Worm (Caenorhabditis elegans) whole organism, young adult: ENCODE results near the gene C52E4.7.

Source experiments
- B0336.3 ChIP-seq: fragments of 200-800 bp; sonication (Bioruptor generic); IDR thresholded peaks from 2 replicates; pipeline ENCODE4 v1.3.6; 2022; ENCODE audit warnings: missing genetic modification characterization, missing compliant biosample characterization
- C17E4.6 ChIP-seq: fragments of 200-800 bp; sonication (Bioruptor generic); IDR thresholded peaks from 2 replicates; pipeline ENCODE4 v1.3.6; 2022; ENCODE audit warnings: missing genetic modification reagents, missing genetic modification characterization, missing compliant biosample characterization
- F10E7.11 ChIP-seq: sonication (generic microtip); optimal IDR thresholded peaks from 2 replicates; lab custom pipeline; 2017; ENCODE audit warnings: mild to moderate bottlenecking, missing genetic modification characterization, moderate library complexity, missing compliant biosample characterization
- F33H1.4 ChIP-seq: fragments of 200-800 bp; sonication (Bioruptor generic); IDR thresholded peaks from 2 replicates; pipeline ENCODE4 v1.3.6; 2022; ENCODE audit warnings: missing genetic modification reagents, missing genetic modification characterization, missing compliant biosample characterization
- F37B4.10 ChIP-seq: fragments of 200-800 bp; sonication (Bioruptor generic); IDR thresholded peaks from 2 replicates; pipeline ENCODE4 v1.3.6; 2022; ENCODE audit warnings: missing genetic modification characterization, missing compliant biosample characterization
- F57A8.1 ChIP-seq: fragments of 200-800 bp; sonication (Bioruptor generic); optimal IDR thresholded peaks from 2 replicates; lab custom pipeline; 2018; ENCODE audit warnings: mild to moderate bottlenecking, missing genetic modification characterization, moderate library complexity, missing compliant biosample characterization
- K12H6.12 ChIP-seq: fragments of 200-800 bp; sonication (Bioruptor generic); optimal IDR thresholded peaks from 2 replicates; lab custom pipeline; 2018; ENCODE audit warnings: mild to moderate bottlenecking, missing genetic modification characterization, missing compliant biosample characterization
- Y53G8AR.9 ChIP-seq: fragments of 200-800 bp; sonication (Bioruptor generic); conservative IDR thresholded peaks from 2 replicates; pipeline ENCODE4 v1.3.6; 2022; ENCODE audit warnings: missing genetic modification reagents, missing genetic modification characterization, missing compliant biosample characterization
- akir-1 ChIP-seq: fragments of 200-800 bp; sonication (Bioruptor generic); optimal IDR thresholded peaks from 2 replicates; lab custom pipeline; 2018; ENCODE audit warnings: mild to moderate bottlenecking, missing genetic modification characterization, moderate library complexity, missing compliant biosample characterization
- aptf-3 ChIP-seq: fragments of 200-800 bp; sonication (Bioruptor generic); IDR thresholded peaks from 2 replicates; pipeline ENCODE4 v1.3.6; 2022; ENCODE audit warnings: missing genetic modification characterization, missing compliant biosample characterization
- attf-3 ChIP-seq: fragments of 200-800 bp; sonication (Bioruptor generic); conservative IDR thresholded peaks from 2 replicates; pipeline ENCODE4 v1.3.6; 2022; ENCODE audit warnings: missing genetic modification reagents, missing genetic modification characterization, missing compliant biosample characterization
- attf-5 ChIP-seq: fragments of 200-800 bp; sonication (Bioruptor generic); optimal IDR thresholded peaks from 2 replicates; lab custom pipeline; 2018; ENCODE audit warnings: mild to moderate bottlenecking, missing genetic modification characterization, missing compliant biosample characterization
- bed-2 ChIP-seq: fragments of 200-800 bp; sonication (Bioruptor generic); IDR thresholded peaks from 2 replicates; pipeline ENCODE4 v1.3.6; 2022; ENCODE audit warnings: missing genetic modification reagents, missing genetic modification characterization, missing compliant biosample characterization
- ccch-3 ChIP-seq: fragments of 200-800 bp; sonication (Bioruptor generic); optimal IDR thresholded peaks from 2 replicates; lab custom pipeline; 2018; ENCODE audit warnings: mild to moderate bottlenecking, missing genetic modification characterization, missing compliant biosample characterization
- cebp-1 ChIP-seq, 2 experiments: fragments of 200-800 bp in 1 of 2; sonication (Bioruptor generic) in 1 of 2; sonication (generic microtip) in 1 of 2; IDR thresholded peaks in 1 of 2; optimal IDR thresholded peaks in 1 of 2; 2 replicates each; pipeline versions ENCODE4 v1.3.6 to Lab custom; 2017 to 2022; ENCODE audit warnings: missing compliant biosample characterization in 2 of 2, missing genetic modification characterization in 2 of 2, mild to moderate bottlenecking in 1 of 2, missing genetic modification reagents in 1 of 2, moderate library complexity in 1 of 2
- ceh-100 ChIP-seq: fragments of 200-800 bp; sonication (Bioruptor generic); IDR thresholded peaks from 2 replicates; pipeline ENCODE4 v1.3.6; 2022; ENCODE audit warnings: missing genetic modification reagents, missing genetic modification characterization, missing compliant biosample characterization
- ceh-27 ChIP-seq: fragments of 200-800 bp; sonication (Bioruptor generic); optimal IDR thresholded peaks from 2 replicates; lab custom pipeline; 2018; ENCODE audit warnings: mild to moderate bottlenecking, missing genetic modification characterization, moderate library complexity, missing compliant biosample characterization
- ceh-40 ChIP-seq: fragments of 200-800 bp; sonication (Bioruptor generic); IDR thresholded peaks from 2 replicates; pipeline ENCODE4 v1.3.6; 2022; ENCODE audit warnings: missing genetic modification characterization, missing compliant biosample characterization
- ceh-79 ChIP-seq: sonication (generic microtip); optimal IDR thresholded peaks from 2 replicates; lab custom pipeline; 2017; ENCODE audit warnings: mild to moderate bottlenecking, missing genetic modification characterization, missing compliant biosample characterization
- chd-7 ChIP-seq: sonication (generic microtip); optimal IDR thresholded peaks from 2 replicates; lab custom pipeline; 2016; ENCODE audit warnings: mild to moderate bottlenecking, missing genetic modification characterization, moderate library complexity, missing compliant biosample characterization
- efl-1 ChIP-seq: fragments of 150-350 bp; optimal IDR thresholded peaks from 2 replicates; lab custom pipeline; 2014; ENCODE audit warnings: missing biosample characterization, missing genetic modification reagents, missing genetic modification characterization
- egl-18 ChIP-seq: fragments of 200-800 bp; sonication (Bioruptor generic); IDR thresholded peaks from 2 replicates; pipeline ENCODE4 v1.3.6; 2022; ENCODE audit warnings: missing genetic modification reagents, missing genetic modification characterization, missing compliant biosample characterization
- egl-44 ChIP-seq: fragments of 200-800 bp; sonication (Bioruptor generic); IDR thresholded peaks from 2 replicates; pipeline ENCODE4 v1.3.6; 2022; ENCODE audit warnings: missing genetic modification reagents, missing genetic modification characterization, missing compliant biosample characterization
- egrh-3 ChIP-seq: fragments of 200-800 bp; sonication (Bioruptor generic); IDR thresholded peaks from 2 replicates; pipeline ENCODE4 v1.3.6; 2022; ENCODE audit warnings: missing genetic modification reagents, missing genetic modification characterization, missing compliant biosample characterization
- gei-17 ChIP-seq: fragments of 200-800 bp; sonication (Bioruptor generic); optimal IDR thresholded peaks from 2 replicates; lab custom pipeline; 2018; ENCODE audit warnings: mild to moderate bottlenecking, missing genetic modification characterization, missing compliant biosample characterization
- hmg-1.2 ChIP-seq: fragments of 200-800 bp; sonication (Bioruptor generic); IDR thresholded peaks from 2 replicates; pipeline ENCODE4 v1.3.6; 2022; ENCODE audit warnings: missing genetic modification reagents, missing genetic modification characterization, missing compliant biosample characterization
- hrde-1 ChIP-seq: sonication (generic microtip); optimal IDR thresholded peaks from 2 replicates; lab custom pipeline; 2016; ENCODE audit warnings: missing genetic modification characterization, mild to moderate bottlenecking, missing compliant biosample characterization, moderate library complexity, missing genotype, missing genetic modification reagents, borderline replicate concordance
- let-526 ChIP-seq: fragments of 200-800 bp; sonication (Bioruptor generic); IDR thresholded peaks from 2 replicates; pipeline ENCODE4 v1.3.6; 2022; ENCODE audit warnings: missing genetic modification reagents, missing genetic modification characterization, missing compliant biosample characterization
- lin-26 ChIP-seq: fragments of 200-800 bp; sonication (Bioruptor generic); IDR thresholded peaks from 2 replicates; pipeline ENCODE4 v1.3.6; 2022; ENCODE audit warnings: missing genetic modification reagents, missing genetic modification characterization, missing compliant biosample characterization
- lin-54 ChIP-seq: fragments of 200-800 bp; sonication (Bioruptor generic); optimal IDR thresholded peaks from 2 replicates; lab custom pipeline; 2018; ENCODE audit warnings: mild to moderate bottlenecking, missing genetic modification characterization, missing compliant biosample characterization
- lsy-27 ChIP-seq: sonication (generic microtip); optimal IDR thresholded peaks from 2 replicates; lab custom pipeline; 2017; ENCODE audit warnings: missing genetic modification characterization, mild to moderate bottlenecking, missing compliant biosample characterization, antibody characterized with exemption, missing genotype, borderline replicate concordance; ENCODE audit not compliant: insufficient read depth
- madf-3 ChIP-seq: fragments of 200-800 bp; sonication (Bioruptor generic); IDR thresholded peaks from 2 replicates; pipeline ENCODE4 v1.3.6; 2022; ENCODE audit warnings: missing genetic modification reagents, missing genetic modification characterization, missing compliant biosample characterization
- madf-6 ChIP-seq: fragments of 200-800 bp; sonication (Bioruptor generic); IDR thresholded peaks from 2 replicates; pipeline ENCODE4 v1.3.6; 2022; ENCODE audit warnings: missing genetic modification reagents, missing genetic modification characterization, missing compliant biosample characterization
- mel-28 ChIP-seq: sonication (generic microtip); optimal IDR thresholded peaks from 2 replicates; lab custom pipeline; 2016; ENCODE audit warnings: borderline replicate concordance, mild to moderate bottlenecking, missing genetic modification characterization, missing compliant biosample characterization
- mxl-1 ChIP-seq: sonication (generic microtip); optimal IDR thresholded peaks from 2 replicates; lab custom pipeline; 2016; ENCODE audit warnings: missing genetic modification characterization, missing compliant biosample characterization
- nhr-120 ChIP-seq: fragments of 200-800 bp; sonication (Bioruptor generic); IDR thresholded peaks from 2 replicates; pipeline ENCODE4 v1.3.6; 2022; ENCODE audit warnings: missing genetic modification characterization, missing compliant biosample characterization
- nhr-90 ChIP-seq: sonication (generic microtip); optimal IDR thresholded peaks from 2 replicates; lab custom pipeline; 2016; ENCODE audit warnings: missing genotype, mild to moderate bottlenecking, missing genetic modification characterization, missing compliant biosample characterization
- rcor-1 ChIP-seq: fragments of 200-800 bp; sonication (Bioruptor generic); IDR thresholded peaks from 2 replicates; pipeline ENCODE4 v1.3.6; 2022; ENCODE audit warnings: missing genetic modification reagents, missing genetic modification characterization, missing compliant biosample characterization
- snpc-3.4 ChIP-seq: sonication (generic microtip); optimal IDR thresholded peaks from 2 replicates; lab custom pipeline; 2017; ENCODE audit warnings: missing genetic modification characterization, mild to moderate bottlenecking, missing compliant biosample characterization, antibody characterized with exemption, moderate library complexity, missing genotype, missing genetic modification reagents
- sptf-2 ChIP-seq: fragments of 200-800 bp; sonication (Bioruptor generic); optimal IDR thresholded peaks from 2 replicates; lab custom pipeline; 2018; ENCODE audit warnings: mild to moderate bottlenecking, missing genetic modification characterization, missing compliant biosample characterization
- zfh-2 ChIP-seq: fragments of 200-800 bp; sonication (Bioruptor generic); conservative IDR thresholded peaks from 2 replicates; pipeline ENCODE4 v1.3.6; 2022; ENCODE audit warnings: missing genetic modification reagents, missing genetic modification characterization, missing compliant biosample characterization
- ztf-18 ChIP-seq: sonication (generic microtip); optimal IDR thresholded peaks from 2 replicates; lab custom pipeline; 2016; ENCODE audit warnings: missing genotype, mild to moderate bottlenecking, missing genetic modification characterization, missing compliant biosample characterization
- ztf-25 ChIP-seq: fragments of 200-800 bp; sonication (Bioruptor generic); IDR thresholded peaks from 2 replicates; pipeline ENCODE4 v1.3.6; 2022; ENCODE audit warnings: missing genetic modification reagents, missing genetic modification characterization, missing compliant biosample characterization

Gene C52E4.7

ce11 chrV:12024273-12024672 lies 30.2 kb downstream of the C52E4.7 start (continued):
- peak; percentile 49 for TF ChIP-seq K12H6.12
- no peak for TF ChIP-seq sptf-2 (GFP tag; lab: Kevin White, UChicago)

- TF ChIP-seq chd-7 (tag; lab: Kevin White, UChicago) (peak; percentile 15), ztf-25 (GFP tag; lab: Robert Waterston, UW) (no peak), K12H6.12 (peak; percentile 28), F37B4.10 (GFP tag; lab: Robert Waterston, UW) (no peak), zfh-2 (GFP tag; lab: Robert Waterston, UW) (peak; percentile 29; the same call in 1 of the 2 replicates), gei-17 (GFP tag; lab: Kevin White, UChicago) (no peak)
These were observed 31.6 kb downstream of the C52E4.7 start for ce11 chrV:12025683-12026082.

DNA sequence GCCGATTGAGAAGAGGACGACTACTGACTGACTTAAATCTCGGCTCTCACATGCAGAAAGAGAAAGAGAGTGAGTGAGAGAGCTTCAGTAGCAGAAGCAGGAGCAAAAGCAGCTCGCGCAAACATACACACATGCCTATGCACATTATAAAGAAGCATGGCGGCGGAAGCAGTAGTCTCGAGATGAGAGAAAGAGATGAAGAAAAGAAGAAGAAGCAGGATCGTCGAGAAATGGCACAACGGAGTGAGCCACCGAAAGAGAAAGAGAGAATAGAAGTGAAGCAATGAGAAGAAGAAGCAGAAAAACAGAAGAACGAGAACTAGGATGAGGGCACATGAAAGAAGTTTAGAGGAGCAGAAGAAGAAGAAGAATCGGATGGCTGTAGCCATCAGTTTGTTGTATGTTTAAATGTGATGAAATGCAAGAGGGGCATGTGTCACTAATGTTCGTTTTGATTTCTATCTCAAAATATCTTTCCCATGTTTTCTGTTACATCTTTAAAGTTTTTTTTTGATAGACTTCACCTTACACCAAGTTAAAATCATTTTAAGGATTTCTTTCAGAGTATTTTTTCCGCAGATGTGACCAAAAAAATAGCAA lies 32.9 kb downstream of the C52E4.7 start:
- TF ChIP-seq egl-18, result no peak
- no peak for TF ChIP-seq hrde-1 (tag; lab: Kevin White, UChicago)
- TF ChIP-seq attf-5, result peak; percentile 30
- no peak for TF ChIP-seq lin-26
- no peak for TF ChIP-seq efl-1 (GFP tag; lab: Kevin White, UChicago)
- TF ChIP-seq F10E7.11 (tag; lab: Kevin White, UChicago), result no peak
- TF ChIP-seq madf-3 (GFP tag; lab: Robert Waterston, UW), result no peak
- TF ChIP-seq bed-2, result no peak
- no peak for TF ChIP-seq B0336.3
- no peak for TF ChIP-seq cebp-1 (GFP tag; IDR thresholded peaks at IDR 0.05; lab: Robert Waterston, UW)
- peak; percentile 54 for TF ChIP-seq cebp-1 (tag; optimal IDR thresholded peaks at IDR 0.05; lab: Kevin White, UChicago)
- no peak for TF ChIP-seq egl-44
- TF ChIP-seq F37B4.10 (GFP tag; lab: Robert Waterston, UW), result no peak
- TF ChIP-seq hmg-1.2, result peak; percentile 26; the same call in 1 of the 2 replicates
- TF ChIP-seq F33H1.4 (GFP tag; lab: Robert Waterston, UW), result no peak
- no peak for TF ChIP-seq madf-6 (GFP tag; lab: Robert Waterston, UW)
- TF ChIP-seq lsy-27 (tag; lab: Kevin White, UChicago), result no peak
- TF ChIP-seq lin-54 (GFP tag; lab: Kevin White, UChicago), result no peak
- TF ChIP-seq snpc-3.4 (tag; lab: Kevin White, UChicago), result no peak
- no peak for TF ChIP-seq aptf-3
- TF ChIP-seq let-526, result no peak
- 0 out of 2 replicates have a peak, but pooled peaks have one; percentile 20 for TF ChIP-seq egrh-3 (GFP tag; lab: Robert Waterston, UW)
- peak; percentile 12 for TF ChIP-seq ceh-27 (GFP tag; lab: Kevin White, UChicago)
- no peak for TF ChIP-seq nhr-120
- TF ChIP-seq ceh-40, result no peak
- 0 out of 2 replicates have a peak, but pooled peaks have one; percentile 7 for TF ChIP-seq rcor-1 (GFP tag; lab: Robert Waterston, UW)
- TF ChIP-seq attf-3 (GFP tag; lab: Robert Waterston, UW), result no peak
- TF ChIP-seq zfh-2 (GFP tag; lab: Robert Waterston, UW), result peak; percentile 74
- TF ChIP-seq ccch-3 (GFP tag; lab: Kevin White, UChicago), result no peak
- no peak for TF ChIP-seq ceh-79 (tag; lab: Kevin White, UChicago)
- TF ChIP-seq K12H6.12, result peak; percentile 66
- no peak for TF ChIP-seq F57A8.1
- no peak for TF ChIP-seq ztf-18
- TF ChIP-seq Y53G8AR.9 (GFP tag; lab: Robert Waterston, UW), result no peak
- TF ChIP-seq ceh-100, result no peak
- TF ChIP-seq mxl-1 (tag; lab: Kevin White, UChicago), result no peak
- no peak for TF ChIP-seq mel-28 (tag; lab: Kevin White, UChicago)
- TF ChIP-seq C17E4.6, result no peak
- no peak for TF ChIP-seq nhr-90 (tag; lab: Kevin White, UChicago)
- no peak for TF ChIP-seq akir-1 (GFP tag; lab: Kevin White, UChicago)
